Worm (Caenorhabditis elegans) whole organism, L3 larva: ENCODE measurements around the gene C37E2.2.

Experiments used
- ZK546.5 ChIP-seq: sonication (generic microtip); optimal IDR thresholded peaks from 2 replicates; lab custom pipeline; 2017; ENCODE audit warnings: missing biosample characterization, missing genetic modification characterization
- ama-1 ChIP-seq: fragments of 150-350 bp; optimal IDR thresholded peaks from 2 replicates; lab custom pipeline; 2018
- fkh-10 ChIP-seq: sonication (generic microtip); optimal IDR thresholded peaks from 2 replicates; lab custom pipeline; 2017; ENCODE audit warnings: missing biosample characterization, missing genetic modification reagents, missing genetic modification characterization
- lin-39 ChIP-seq: fragments of 150-350 bp; optimal IDR thresholded peaks from 2 replicates; lab custom pipeline; 2018; ENCODE audit warnings: missing biosample characterization, missing genetic modification reagents, missing genetic modification characterization
- nhr-12 ChIP-seq: fragments of 150-350 bp; optimal IDR thresholded peaks from 2 replicates; lab custom pipeline; 2014; ENCODE audit warnings: missing biosample characterization, missing genetic modification characterization
- nhr-76 ChIP-seq: fragments of 150-350 bp; sonication (generic microtip); optimal IDR thresholded peaks from 5 replicates; lab custom pipeline; 2014; ENCODE audit warnings: missing biosample characterization, missing genetic modification characterization
- snpc-4 ChIP-seq: fragments of 150-350 bp; optimal IDR thresholded peaks from 2 replicates; lab custom pipeline; 2014; ENCODE audit warnings: missing biosample characterization, missing genetic modification characterization

DNA sequence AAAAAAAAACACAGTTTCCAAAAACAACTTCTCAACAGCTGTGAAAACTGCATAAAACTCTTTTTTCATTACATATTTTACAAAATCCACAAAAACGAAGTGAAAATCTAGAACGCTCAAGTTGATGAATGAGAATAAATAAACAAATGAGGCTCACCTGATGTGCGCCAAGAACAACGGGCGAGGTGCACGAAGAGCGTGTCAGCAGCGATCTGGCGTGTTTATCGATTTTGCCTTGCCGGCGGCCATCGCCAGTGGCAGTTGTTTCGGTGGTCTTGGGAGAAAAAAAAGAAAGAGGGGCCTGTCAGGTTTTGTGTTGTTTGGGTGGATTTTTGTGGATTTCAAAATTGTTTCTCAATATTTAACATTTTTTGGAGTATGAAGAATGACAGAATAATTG lies 2.0 kb upstream of the C37E2.2 start, which contains the start of gene idhb-1:
- TF ChIP-seq nhr-12 (no peak), nhr-76 (tag; lab: Kevin White, UChicago) (no peak), fkh-10 (GFP tag; lab: Kevin White, UChicago) (peak; percentile 8), ZK546.5 (tag; lab: Kevin White, UChicago) (no peak), lin-39 (tag; lab: Kevin White, UChicago) (peak; percentile 85), snpc-4 (tag; lab: Kevin White, UChicago) (peak; percentile 55), ama-1 (lab: Kevin White, UChicago) (peak; percentile 11)
